Fruit fly (Drosophila melanogaster): ENCODE measurements around the gene Bacc.

dm6 chr2L:2729882-2730281 is 22.4 kb upstream of the Bacc start:
- no peak for TF ChIP-seq CG1620 (GFP tag; optimal IDR thresholded peaks at IDR 0.05)
- TF ChIP-seq Clk (GFP tag; optimal IDR thresholded peaks at IDR 0.05), result no peak

Measured in whole organism, adult.